Worm (Caenorhabditis elegans): Measurements from ENCODE around the gene nhr-59.

- TF ChIP-seq pha-4 (tag; optimal IDR thresholded peaks at IDR 0.05): peak; percentile 75
- no peak for TF ChIP-seq nhr-237 (tag; optimal IDR thresholded peaks at IDR 0.05)
- TF ChIP-seq unc-39 (tag; optimal IDR thresholded peaks at IDR 0.05): no peak
- no peak for TF ChIP-seq unc-62 (GFP tag; optimal IDR thresholded peaks at IDR 0.05)
- no peak for TF ChIP-seq elt-1 (tag; optimal IDR thresholded peaks at IDR 0.05; ENCODE audit: borderline replicate concordance, insufficient read depth)
- no peak for TF ChIP-seq lsy-2 (tag; optimal IDR thresholded peaks at IDR 0.05)
- TF ChIP-seq tbx-8 (GFP tag; optimal IDR thresholded peaks at IDR 0.05): no peak
- no peak for TF ChIP-seq ces-1 (GFP tag; optimal IDR thresholded peaks at IDR 0.05)
- no peak for TF ChIP-seq nhr-76 (tag; optimal IDR thresholded peaks at IDR 0.05)
- no peak for TF ChIP-seq cnd-1 (tag; optimal IDR thresholded peaks at IDR 0.05)
- no peak for TF ChIP-seq flh-1 (GFP tag; optimal IDR thresholded peaks at IDR 0.05)
- no peak for TF ChIP-seq sem-2 (GFP tag; optimal IDR thresholded peaks at IDR 0.05)
These were observed 18.3 kb downstream of the nhr-59 start, which contains the start of gene nhr-182 for ce11 chrV:2259750-2260149.
